Worm (Caenorhabditis elegans): Measurements from ENCODE around the gene D1005.2.

The D1005.2 gene

ce11 chrX:1479190-1479589 lies 20.4 kb downstream of the D1005.2 start, which contains the start of gene acly-1:
Gene acly-1, plus strand, starts transcription at chrX:1479542.
- TF ChIP-seq unc-62 (GFP tag; optimal IDR thresholded peaks at IDR 0.05), result no peak

ce11 chrX:1479637-1480036 lies 20.8 kb downstream of the D1005.2 start:
- no peak for TF ChIP-seq unc-62 (GFP tag; optimal IDR thresholded peaks at IDR 0.05)

- TF ChIP-seq unc-62 (GFP tag; optimal IDR thresholded peaks at IDR 0.05), result no peak
Observed at ce11 chrX:1480564-1480963, 21.7 kb downstream of the D1005.2 start.

- no peak for TF ChIP-seq unc-62 (GFP tag; optimal IDR thresholded peaks at IDR 0.05)
Observed at ce11 chrX:1483229-1483628, 24.4 kb downstream of the D1005.2 start.

ce11 chrX:1485718-1486117 lies 26.9 kb downstream of the D1005.2 start, which contains the start of gene D1005.4:
Gene D1005.4, minus strand, starts transcription at chrX:1485818.
- no peak for TF ChIP-seq unc-62 (GFP tag; optimal IDR thresholded peaks at IDR 0.05)

- no peak for TF ChIP-seq unc-62 (GFP tag; optimal IDR thresholded peaks at IDR 0.05)
Observed at ce11 chrX:1486135-1486648, 27.4 kb downstream of the D1005.2 start, which contains the start of the genes D1005.10 and dhs-25. Gene D1005.10, minus strand, starts transcription at chrX:1486185. Gene dhs-25, plus strand, starts transcription at chrX:1486532.

- TF ChIP-seq unc-62 (GFP tag; optimal IDR thresholded peaks at IDR 0.05), result no peak
Observed at ce11 chrX:1487096-1487495, 28.3 kb downstream of the D1005.2 start.

- TF ChIP-seq unc-62 (GFP tag; optimal IDR thresholded peaks at IDR 0.05), result no peak
Observed at ce11 chrX:1488775-1489174, 30.0 kb downstream of the D1005.2 start.

- no peak for TF ChIP-seq unc-62 (GFP tag; optimal IDR thresholded peaks at IDR 0.05)
Observed at ce11 chrX:1489574-1489973, 30.8 kb downstream of the D1005.2 start.

ce11 chrX:1491036-1491435 lies 32.2 kb downstream of the D1005.2 start:
- TF ChIP-seq unc-62 (GFP tag; optimal IDR thresholded peaks at IDR 0.05), result no peak

ce11 chrX:1492174-1492573 lies 33.4 kb downstream of the D1005.2 start:
- TF ChIP-seq unc-62 (GFP tag; optimal IDR thresholded peaks at IDR 0.05), result no peak

ce11 chrX:1494256-1494655 lies 35.4 kb downstream of the D1005.2 start, which contains the start of gene F09E10.5:
Gene F09E10.5, minus strand, starts transcription at chrX:1494356.
- TF ChIP-seq unc-62 (GFP tag; optimal IDR thresholded peaks at IDR 0.05), result no peak

ce11 chrX:1495980-1496379 lies 37.2 kb downstream of the D1005.2 start:
- no peak for TF ChIP-seq unc-62 (GFP tag; optimal IDR thresholded peaks at IDR 0.05)

ce11 chrX:1497581-1497980 lies 38.8 kb downstream of the D1005.2 start, which contains the start of gene F09E10.6:
Gene F09E10.6, minus strand, starts transcription at chrX:1497681.
- no peak for TF ChIP-seq unc-62 (GFP tag; optimal IDR thresholded peaks at IDR 0.05)

ce11 chrX:1499499-1499898 lies 40.7 kb downstream of the D1005.2 start:
- no peak for TF ChIP-seq unc-62 (GFP tag; optimal IDR thresholded peaks at IDR 0.05)

- TF ChIP-seq unc-62 (GFP tag; optimal IDR thresholded peaks at IDR 0.05), result no peak
Observed at ce11 chrX:1501752-1502151, 42.9 kb downstream of the D1005.2 start, which contains the start of gene F09E10.7. Gene F09E10.7, minus strand, starts transcription at chrX:1501852.

- TF ChIP-seq unc-62 (GFP tag; optimal IDR thresholded peaks at IDR 0.05), result no peak
Observed at ce11 chrX:1502490-1502889, 43.7 kb downstream of the D1005.2 start, which contains the start of gene F09E10.1. Gene F09E10.1, plus strand, starts transcription at chrX:1502790.

- no peak for TF ChIP-seq unc-62 (GFP tag; optimal IDR thresholded peaks at IDR 0.05)
Observed at ce11 chrX:1502914-1503313, 44.1 kb downstream of the D1005.2 start.
